Worm (Caenorhabditis elegans) whole organism, young adult: ENCODE results near the gene F59B1.8.

Source experiments
- F10E7.11 ChIP-seq: sonication (generic microtip); optimal IDR thresholded peaks from 2 replicates; lab custom pipeline; 2017; ENCODE audit warnings: mild to moderate bottlenecking, missing genetic modification characterization, moderate library complexity, missing compliant biosample characterization
- F23B12.7 ChIP-seq: sonication (generic microtip); optimal IDR thresholded peaks from 2 replicates; lab custom pipeline; 2017; ENCODE audit warnings: missing genetic modification characterization, mild to moderate bottlenecking, missing compliant biosample characterization, antibody characterized with exemption, moderate library complexity; ENCODE audit not compliant: insufficient read depth
- F39B2.1 ChIP-seq: fragments of 200-800 bp; sonication (Bioruptor generic); IDR thresholded peaks from 2 replicates; pipeline ENCODE4 v1.3.6; 2022; ENCODE audit warnings: missing genetic modification reagents, missing genetic modification characterization, missing compliant biosample characterization
- F52B5.7 ChIP-seq: sonication (generic microtip); optimal IDR thresholded peaks from 2 replicates; lab custom pipeline; 2016; ENCODE audit warnings: mild to moderate bottlenecking, missing genetic modification characterization, missing compliant biosample characterization
- K11D2.4 ChIP-seq: fragments of 200-800 bp; sonication (Bioruptor generic); IDR thresholded peaks from 2 replicates; pipeline ENCODE4 v1.3.6; 2022; ENCODE audit warnings: missing genetic modification reagents, missing genetic modification characterization, missing compliant biosample characterization
- T07F8.4 ChIP-seq: sonication (generic microtip); optimal IDR thresholded peaks from 2 replicates; lab custom pipeline; 2016; ENCODE audit warnings: mild to moderate bottlenecking, missing genetic modification characterization, moderate library complexity, missing compliant biosample characterization
- Y67H2A.10 ChIP-seq: fragments of 200-800 bp; sonication (Bioruptor generic); conservative IDR thresholded peaks from 2 replicates; pipeline ENCODE4 v1.3.6; 2022; ENCODE audit warnings: missing genetic modification reagents, missing genetic modification characterization, missing compliant biosample characterization
- ama-1 ChIP-seq, 3 experiments: fragments of 150-350 bp in 1 of 3; sonication (generic microtip) in 2 of 3; optimal IDR thresholded peaks; 2 replicates each; lab custom pipeline; 2014 to 2018; ENCODE audit warnings: missing biosample characterization in 2 of 3, missing genetic modification characterization in 2 of 3, missing genetic modification reagents in 2 of 3
- aptf-2 ChIP-seq: fragments of 200-800 bp; sonication (Bioruptor generic); conservative IDR thresholded peaks from 2 replicates; pipeline ENCODE4 v1.3.6; 2022; ENCODE audit warnings: missing genetic modification reagents, missing genetic modification characterization, missing compliant biosample characterization
- aptf-3 ChIP-seq: fragments of 200-800 bp; sonication (Bioruptor generic); IDR thresholded peaks from 2 replicates; pipeline ENCODE4 v1.3.6; 2022; ENCODE audit warnings: missing genetic modification characterization, missing compliant biosample characterization
- atf-7 ChIP-seq: sonication (generic microtip); optimal IDR thresholded peaks from 2 replicates; lab custom pipeline; 2017; ENCODE audit warnings: mild to moderate bottlenecking, missing genetic modification characterization, missing compliant biosample characterization
- athp-1 ChIP-seq: sonication (generic microtip); optimal IDR thresholded peaks from 2 replicates; lab custom pipeline; 2017; ENCODE audit warnings: mild to moderate bottlenecking, missing genetic modification characterization, missing compliant biosample characterization
- attf-5 ChIP-seq: fragments of 200-800 bp; sonication (Bioruptor generic); optimal IDR thresholded peaks from 2 replicates; lab custom pipeline; 2018; ENCODE audit warnings: mild to moderate bottlenecking, missing genetic modification characterization, missing compliant biosample characterization
- cebp-2 ChIP-seq: fragments of 200-800 bp; sonication (Bioruptor generic); IDR thresholded peaks from 2 replicates; pipeline ENCODE4 v1.3.6; 2022; ENCODE audit warnings: missing genetic modification characterization, missing compliant biosample characterization
- ceh-27 ChIP-seq: fragments of 200-800 bp; sonication (Bioruptor generic); optimal IDR thresholded peaks from 2 replicates; lab custom pipeline; 2018; ENCODE audit warnings: mild to moderate bottlenecking, missing genetic modification characterization, moderate library complexity, missing compliant biosample characterization
- ceh-58 ChIP-seq: fragments of 200-800 bp; sonication (Bioruptor generic); IDR thresholded peaks from 2 replicates; pipeline ENCODE4 v1.3.6; 2022; ENCODE audit warnings: missing genetic modification characterization, missing compliant biosample characterization
- ceh-79 ChIP-seq: sonication (generic microtip); optimal IDR thresholded peaks from 2 replicates; lab custom pipeline; 2017; ENCODE audit warnings: mild to moderate bottlenecking, missing genetic modification characterization, missing compliant biosample characterization
- ceh-91 ChIP-seq: fragments of 200-800 bp; sonication (Bioruptor generic); IDR thresholded peaks from 2 replicates; pipeline ENCODE4 v1.3.6; 2022; ENCODE audit warnings: missing genetic modification reagents, missing genetic modification characterization, missing compliant biosample characterization
- chd-7 ChIP-seq: sonication (generic microtip); optimal IDR thresholded peaks from 2 replicates; lab custom pipeline; 2016; ENCODE audit warnings: mild to moderate bottlenecking, missing genetic modification characterization, moderate library complexity, missing compliant biosample characterization
- egl-44 ChIP-seq: fragments of 200-800 bp; sonication (Bioruptor generic); IDR thresholded peaks from 2 replicates; pipeline ENCODE4 v1.3.6; 2022; ENCODE audit warnings: missing genetic modification reagents, missing genetic modification characterization, missing compliant biosample characterization
- gei-17 ChIP-seq: fragments of 200-800 bp; sonication (Bioruptor generic); optimal IDR thresholded peaks from 2 replicates; lab custom pipeline; 2018; ENCODE audit warnings: mild to moderate bottlenecking, missing genetic modification characterization, missing compliant biosample characterization
- him-1 ChIP-seq: sonication (generic microtip); optimal IDR thresholded peaks from 2 replicates; lab custom pipeline; 2016; ENCODE audit warnings: missing genotype, missing genetic modification reagents, missing genetic modification characterization, missing compliant biosample characterization
- hlh-12 ChIP-seq: sonication (generic microtip); optimal IDR thresholded peaks from 2 replicates; lab custom pipeline; 2016; ENCODE audit warnings: missing genetic modification characterization, missing compliant biosample characterization
- hlh-26 ChIP-seq: fragments of 200-800 bp; sonication (Bioruptor generic); conservative IDR thresholded peaks from 2 replicates; pipeline ENCODE4 v1.3.6; 2022; ENCODE audit warnings: missing genetic modification reagents, missing genetic modification characterization, missing compliant biosample characterization
- hmg-1.2 ChIP-seq: fragments of 200-800 bp; sonication (Bioruptor generic); IDR thresholded peaks from 2 replicates; pipeline ENCODE4 v1.3.6; 2022; ENCODE audit warnings: missing genetic modification reagents, missing genetic modification characterization, missing compliant biosample characterization
- hmg-20 ChIP-seq: fragments of 200-800 bp; sonication (Bioruptor generic); IDR thresholded peaks from 2 replicates; pipeline ENCODE4 v1.3.6; 2022; ENCODE audit warnings: missing genetic modification reagents, missing genetic modification characterization, missing compliant biosample characterization
- hrde-1 ChIP-seq: sonication (generic microtip); optimal IDR thresholded peaks from 2 replicates; lab custom pipeline; 2016; ENCODE audit warnings: missing genetic modification characterization, mild to moderate bottlenecking, missing compliant biosample characterization, moderate library complexity, missing genotype, missing genetic modification reagents, borderline replicate concordance
- hsf-1 ChIP-seq: fragments of 200-800 bp; sonication (Bioruptor generic); IDR thresholded peaks from 2 replicates; pipeline ENCODE4 v1.3.6; 2022; ENCODE audit warnings: missing genetic modification reagents, missing genetic modification characterization, missing compliant biosample characterization
- let-607 ChIP-seq, 2 experiments: fragments of 200-800 bp in 1 of 2; sonication (Bioruptor generic) in 1 of 2; sonication (generic microtip) in 1 of 2; optimal IDR thresholded peaks; 2 replicates each; lab custom pipeline; 2016 to 2018; ENCODE audit warnings: mild to moderate bottlenecking in 2 of 2, missing compliant biosample characterization in 2 of 2, missing genetic modification characterization in 2 of 2, moderate library complexity in 2 of 2, missing genotype in 1 of 2
- lin-26 ChIP-seq: fragments of 200-800 bp; sonication (Bioruptor generic); IDR thresholded peaks from 2 replicates; pipeline ENCODE4 v1.3.6; 2022; ENCODE audit warnings: missing genetic modification reagents, missing genetic modification characterization, missing compliant biosample characterization
- lin-54 ChIP-seq: fragments of 200-800 bp; sonication (Bioruptor generic); optimal IDR thresholded peaks from 2 replicates; lab custom pipeline; 2018; ENCODE audit warnings: mild to moderate bottlenecking, missing genetic modification characterization, missing compliant biosample characterization
- madf-6 ChIP-seq: fragments of 200-800 bp; sonication (Bioruptor generic); IDR thresholded peaks from 2 replicates; pipeline ENCODE4 v1.3.6; 2022; ENCODE audit warnings: missing genetic modification reagents, missing genetic modification characterization, missing compliant biosample characterization
- mes-4 ChIP-seq: sonication (generic microtip); optimal IDR thresholded peaks from 2 replicates; lab custom pipeline; 2016; ENCODE audit warnings: missing genotype, missing genetic modification characterization, missing compliant biosample characterization
- mxl-1 ChIP-seq: sonication (generic microtip); optimal IDR thresholded peaks from 2 replicates; lab custom pipeline; 2016; ENCODE audit warnings: missing genetic modification characterization, missing compliant biosample characterization
- nfyb-1 ChIP-seq: fragments of 200-800 bp; sonication (Bioruptor generic); IDR thresholded peaks from 2 replicates; pipeline ENCODE4 v1.3.6; 2022; ENCODE audit warnings: missing genetic modification reagents, missing genetic modification characterization, missing compliant biosample characterization
- nhr-179 ChIP-seq: sonication (generic microtip); optimal IDR thresholded peaks from 2 replicates; lab custom pipeline; 2016; ENCODE audit warnings: mild to moderate bottlenecking, missing genetic modification characterization, missing compliant biosample characterization
- nhr-90 ChIP-seq: sonication (generic microtip); optimal IDR thresholded peaks from 2 replicates; lab custom pipeline; 2016; ENCODE audit warnings: missing genotype, mild to moderate bottlenecking, missing genetic modification characterization, missing compliant biosample characterization
- pbrm-1 ChIP-seq: fragments of 200-800 bp; sonication (Bioruptor generic); IDR thresholded peaks from 2 replicates; pipeline ENCODE4 v1.3.6; 2022; ENCODE audit warnings: missing genetic modification reagents, missing genetic modification characterization, missing compliant biosample characterization
- rec-8 ChIP-seq, 2 experiments: sonication (generic microtip); optimal IDR thresholded peaks; 2 replicates each; lab custom pipeline; 2016; ENCODE audit warnings: mild to moderate bottlenecking in 2 of 2, missing genetic modification characterization in 2 of 2, missing genetic modification reagents in 2 of 2, missing genotype in 2 of 2, missing biosample characterization in 1 of 2, missing compliant biosample characterization in 1 of 2, moderate library complexity in 1 of 2
- repo-1 ChIP-seq: sonication (generic microtip); optimal IDR thresholded peaks from 2 replicates; lab custom pipeline; 2017; ENCODE audit warnings: mild to moderate bottlenecking, missing genetic modification characterization, missing compliant biosample characterization
- sdz-38 ChIP-seq: sonication (generic microtip); optimal IDR thresholded peaks from 2 replicates; lab custom pipeline; 2016; ENCODE audit warnings: missing genotype, missing genetic modification characterization, missing compliant biosample characterization
- snpc-1.3 ChIP-seq: sonication (generic microtip); optimal IDR thresholded peaks from 2 replicates; lab custom pipeline; 2017; ENCODE audit warnings: missing genetic modification characterization, mild to moderate bottlenecking, missing compliant biosample characterization, antibody characterized with exemption, moderate library complexity, missing genotype, missing genetic modification reagents; ENCODE audit not compliant: insufficient read depth
- snpc-3.4 ChIP-seq: sonication (generic microtip); optimal IDR thresholded peaks from 2 replicates; lab custom pipeline; 2017; ENCODE audit warnings: missing genetic modification characterization, mild to moderate bottlenecking, missing compliant biosample characterization, antibody characterized with exemption, moderate library complexity, missing genotype, missing genetic modification reagents
- somi-1 ChIP-seq: fragments of 200-800 bp; sonication (Bioruptor generic); optimal IDR thresholded peaks from 2 replicates; lab custom pipeline; 2018; ENCODE audit warnings: mild to moderate bottlenecking, missing genetic modification characterization, missing compliant biosample characterization
- tbp1 ChIP-seq: fragments of 200-800 bp; sonication (Bioruptor generic); optimal IDR thresholded peaks from 2 replicates; lab custom pipeline; 2018; ENCODE audit warnings: mild to moderate bottlenecking, missing genetic modification characterization, missing compliant biosample characterization
- unc-130 ChIP-seq: sonication (generic microtip); optimal IDR thresholded peaks from 2 replicates; lab custom pipeline; 2016; ENCODE audit warnings: missing genetic modification reagents, missing genetic modification characterization, missing compliant biosample characterization
- zim-3 ChIP-seq: sonication (generic microtip); optimal IDR thresholded peaks from 2 replicates; lab custom pipeline; 2017; ENCODE audit warnings: mild to moderate bottlenecking, missing genetic modification characterization, moderate library complexity, missing compliant biosample characterization
- ztf-26 ChIP-seq: sonication (generic microtip); optimal IDR thresholded peaks from 2 replicates; lab custom pipeline; 2017; ENCODE audit warnings: missing genetic modification characterization, missing compliant biosample characterization

The F59B1.8 gene

ce11 chrV:3685790-3686208 lies 41.8 kb upstream of the F59B1.8 start, which contains the start of gene W08A12.2:
TSS of gene W08A12.2 (minus strand) at chrV:3685892.
- peak; percentile 34 for TF ChIP-seq T07F8.4 (tag; lab: Kevin White, UChicago)
- TF ChIP-seq lin-26 (GFP tag; lab: Robert Waterston, UW) = peak; percentile 95
- TF ChIP-seq hmg-1.2 (GFP tag; lab: Robert Waterston, UW) = peak; percentile 89
- TF ChIP-seq sdz-38 (tag; lab: Kevin White, UChicago) = no peak
- peak; percentile 90 for TF ChIP-seq cebp-2 (GFP tag; lab: Robert Waterston, UW)
- peak; percentile 66; the same call in 1 of the 2 replicates for TF ChIP-seq nfyb-1 (GFP tag; lab: Robert Waterston, UW)
- TF ChIP-seq ceh-91 (GFP tag; lab: Robert Waterston, UW) = no peak
- peak; percentile 43 for TF ChIP-seq mxl-1
- TF ChIP-seq pbrm-1 = 0 out of 2 replicates have a peak, but pooled peaks have one; percentile 44
- TF ChIP-seq let-607 (tag; optimal IDR thresholded peaks at IDR 0.05; lab: Kevin White, UChicago) = no peak
- no peak for TF ChIP-seq Y67H2A.10 (GFP tag; lab: Robert Waterston, UW)
- TF ChIP-seq lin-54 (GFP tag; lab: Kevin White, UChicago) = peak; percentile 1
- peak; percentile 38 for TF ChIP-seq snpc-3.4
- no peak for TF ChIP-seq F23B12.7 (tag; lab: Kevin White, UChicago)
- no peak for TF ChIP-seq ama-1 (optimal IDR thresholded peaks at IDR 0.05; lab: Kevin White, UChicago)
- TF ChIP-seq ama-1 (GFP tag; optimal IDR thresholded peaks at IDR 0.05; lab: Kevin White, UChicago) = peak; percentile 5 to 82
- TF ChIP-seq aptf-2 (GFP tag; lab: Robert Waterston, UW) = no peak
- TF ChIP-seq hmg-20 = no peak
- TF ChIP-seq F52B5.7 (tag; lab: Kevin White, UChicago) = peak; percentile 29
- TF ChIP-seq hrde-1 (tag; lab: Kevin White, UChicago) = peak; percentile 65
- peak; percentile 2 for TF ChIP-seq zim-3 (tag; lab: Kevin White, UChicago)
- 0 out of 2 replicates have a peak, but pooled peaks have one; percentile 29 for TF ChIP-seq egl-44 (GFP tag; lab: Robert Waterston, UW)
- peak; percentile 73 for TF ChIP-seq athp-1 (tag; lab: Kevin White, UChicago)
- TF ChIP-seq nhr-90 = peak; percentile 75
- TF ChIP-seq somi-1 (GFP tag; lab: Kevin White, UChicago) = peak; percentile 72
- TF ChIP-seq attf-5 (GFP tag; lab: Kevin White, UChicago) = peak; percentile 12
- TF ChIP-seq him-1 (tag; lab: Kevin White, UChicago) = peak; percentile 19
- TF ChIP-seq atf-7 (tag; lab: Kevin White, UChicago) = no peak
- TF ChIP-seq aptf-3 (GFP tag; lab: Robert Waterston, UW) = peak; percentile 78; the same call in 1 of the 2 replicates
- peak; percentile 34; the same call in 1 of the 2 replicates for TF ChIP-seq K11D2.4 (GFP tag; lab: Robert Waterston, UW)
- peak; percentile 68 for TF ChIP-seq mes-4
- TF ChIP-seq chd-7 (tag; lab: Kevin White, UChicago) = no peak
- TF ChIP-seq ceh-79 (tag; lab: Kevin White, UChicago) = no peak
- no peak for TF ChIP-seq unc-130 (GFP tag; lab: Kevin White, UChicago)
- TF ChIP-seq gei-17 = no peak
- peak; percentile 95 for TF ChIP-seq tbp1 (GFP tag; lab: Kevin White, UChicago)
- no peak for TF ChIP-seq nhr-179 (tag; lab: Kevin White, UChicago)
- TF ChIP-seq ztf-26 (tag; lab: Kevin White, UChicago) = no peak
- no peak for TF ChIP-seq F39B2.1 (GFP tag; lab: Robert Waterston, UW)
- no peak for TF ChIP-seq ceh-58
- peak; percentile 22 for TF ChIP-seq ceh-27 (GFP tag; lab: Kevin White, UChicago)
- no peak for TF ChIP-seq hlh-26 (GFP tag; lab: Robert Waterston, UW)
- TF ChIP-seq repo-1 (tag; lab: Kevin White, UChicago) = peak; percentile 58
- TF ChIP-seq hsf-1 = 0 out of 2 replicates have a peak, but pooled peaks have one; percentile 18
- TF ChIP-seq F10E7.11 (tag; lab: Kevin White, UChicago) = peak; percentile 41
- peak; percentile 5 for TF ChIP-seq hlh-12 (tag; lab: Kevin White, UChicago)
- peak; percentile 20; the same call in 1 of the 2 replicates for TF ChIP-seq madf-6
- peak; percentile 12 for TF ChIP-seq snpc-1.3
- peak; percentile 18 to 88 for TF ChIP-seq rec-8 (tag; optimal IDR thresholded peaks at IDR 0.05; lab: Kevin White, UChicago)
